Fruit fly (Drosophila melanogaster): ENCODE data around the gene CG42327.

dm6 chr3R:11650105-11651039, 5.6 kb upstream of the CG42327 start, which contains the start of the genes Csk and Elp1:
- TF ChIP-seq CG8478 (optimal IDR thresholded peaks at IDR 0.05) (no peak), CTCF (optimal IDR thresholded peaks at IDR 0.05) (no peak)

Measured in S2 (cell line).